Worm (Caenorhabditis elegans): ENCODE results near the gene C33B4.2.

The C33B4.2 gene

ce11 chrII:11336163-11336562, 35.8 kb downstream of the C33B4.2 start:
- TF ChIP-seq him-1 (tag; optimal IDR thresholded peaks at IDR 0.05) = no peak
- TF ChIP-seq W03F9.2 (tag; optimal IDR thresholded peaks at IDR 0.05) = no peak
- TF ChIP-seq dao-5 (tag; optimal IDR thresholded peaks at IDR 0.05) = no peak

- TF ChIP-seq dao-5 (tag; optimal IDR thresholded peaks at IDR 0.05) (no peak), him-1 (tag; optimal IDR thresholded peaks at IDR 0.05) (no peak), W03F9.2 (tag; optimal IDR thresholded peaks at IDR 0.05) (no peak)
Observed at ce11 chrII:11335670-11336069, 36.3 kb downstream of the C33B4.2 start.

ce11 chrII:11333846-11334638, 37.9 kb downstream of the C33B4.2 start:
- no peak for TF ChIP-seq W03F9.2 (tag; optimal IDR thresholded peaks at IDR 0.05)
- TF ChIP-seq him-1 (tag; optimal IDR thresholded peaks at IDR 0.05) = no peak
- TF ChIP-seq dao-5 (tag; optimal IDR thresholded peaks at IDR 0.05) = no peak

- TF ChIP-seq dao-5 (tag; optimal IDR thresholded peaks at IDR 0.05) (no peak), him-1 (tag; optimal IDR thresholded peaks at IDR 0.05) (no peak)
Observed at ce11 chrII:11333375-11333774, 38.6 kb downstream of the C33B4.2 start.

ce11 chrII:11329021-11329479, 42.9 kb downstream of the C33B4.2 start, which contains the start of gene tag-180:
Gene tag-180, minus strand, starts transcription at chrII:11329429.
- TF ChIP-seq W03F9.2 (tag; optimal IDR thresholded peaks at IDR 0.05) = no peak
- TF ChIP-seq him-1 (tag; optimal IDR thresholded peaks at IDR 0.05) = no peak
- TF ChIP-seq dao-5 (tag; optimal IDR thresholded peaks at IDR 0.05) = no peak

Data from whole organism, L4/young adult.